Worm (Caenorhabditis elegans): ENCODE data around the gene srh-68.

- TF ChIP-seq him-1 (tag; optimal IDR thresholded peaks at IDR 0.05) (no peak), W03F9.2 (tag; optimal IDR thresholded peaks at IDR 0.05) (no peak), dao-5 (tag; optimal IDR thresholded peaks at IDR 0.05) (no peak)
Measured at ce11 chrII:12511866-12512265, 4.7 kb downstream of the srh-68 start, which contains the start of gene srh-73.
